Fruit fly (Drosophila melanogaster): Measurements from ENCODE around the gene CG3430.

The CG3430 gene

dm6 chr2L:6956725-6957124, at the start of gene CG3430, which contains the start of gene CG13775:
Gene CG3430 (plus strand): TSS chr2L:6957008.
Gene CG13775 (minus strand): TSS chr2L:6956950.
- no peak for TF ChIP-seq CG12942 (GFP tag; optimal IDR thresholded peaks at IDR 0.05)
- no peak for TF ChIP-seq CG2889 (GFP tag; IDR thresholded peaks at IDR 0.05)
- no peak for TF ChIP-seq Atf-2 (GFP tag; optimal IDR thresholded peaks at IDR 0.05)
- no peak for TF ChIP-seq Deaf1 (tag; optimal IDR thresholded peaks at IDR 0.05)
- no peak for TF ChIP-seq br (optimal IDR thresholded peaks at IDR 0.05)
- peak; percentile 52 for TF ChIP-seq her (GFP tag; optimal IDR thresholded peaks at IDR 0.05)
- TF ChIP-seq CG8359 (GFP tag; optimal IDR thresholded peaks at IDR 0.05; ENCODE audit: borderline replicate concordance) = no peak
- TF ChIP-seq gce (GFP tag; IDR thresholded peaks at IDR 0.05) = 0 out of 3 replicates have a peak, but pooled peaks have one; percentile 31
- TF ChIP-seq Hr51 (GFP tag; optimal IDR thresholded peaks at IDR 0.05) = peak in 1 of 2 experiments; percentile 1
- no peak for TF ChIP-seq CG7963 (GFP tag; IDR thresholded peaks at IDR 0.05; ENCODE audit: partially characterized antibody)
- TF ChIP-seq CG15479 (GFP tag; optimal IDR thresholded peaks at IDR 0.05) = peak; percentile 33
- TF ChIP-seq danr (GFP tag; IDR thresholded peaks at IDR 0.05) = no peak
- TF ChIP-seq MESR4 (GFP tag; optimal IDR thresholded peaks at IDR 0.05) = peak; percentile 49
- no peak for TF ChIP-seq Side (GFP tag; optimal IDR thresholded peaks at IDR 0.05)
- TF ChIP-seq Ravus (GFP tag; IDR thresholded peaks at IDR 0.05) = no peak
- no peak for TF ChIP-seq CG7372 (GFP tag; IDR thresholded peaks at IDR 0.05)
- TF ChIP-seq CoRest (tag; optimal IDR thresholded peaks at IDR 0.05) = peak; percentile 27
- peak; percentile 28 to 84 for TF ChIP-seq crp (GFP tag; optimal IDR thresholded peaks at IDR 0.05)
- TF ChIP-seq nom (GFP tag; optimal IDR thresholded peaks at IDR 0.05) = peak; percentile 11
- TF ChIP-seq CG2120 (GFP tag; optimal IDR thresholded peaks at IDR 0.05) = peak; percentile 59
- no peak for TF ChIP-seq Ptx1 (GFP tag; IDR thresholded peaks at IDR 0.05)
- peak; percentile 33 for TF ChIP-seq gro (GFP tag; optimal IDR thresholded peaks at IDR 0.05)
- TF ChIP-seq Xbp1 (GFP tag; optimal IDR thresholded peaks at IDR 0.05) = peak; percentile 19
- TF ChIP-seq HLH4C (GFP tag; IDR thresholded peaks at IDR 0.05; ENCODE audit: partially characterized antibody) = peak; percentile 63
- peak; percentile 39 for TF ChIP-seq CG17385 (GFP tag; optimal IDR thresholded peaks at IDR 0.05)
- peak; percentile 78 for TF ChIP-seq amos (GFP tag; IDR thresholded peaks at IDR 0.05; ENCODE audit: partially characterized antibody)
- TF ChIP-seq CG34224 (GFP tag; IDR thresholded peaks at IDR 0.05; ENCODE audit: partially characterized antibody) = peak; percentile 71
- no peak for TF ChIP-seq CG10979 (tag; optimal IDR thresholded peaks at IDR 0.05)
- TF ChIP-seq CG10267 (tag; optimal IDR thresholded peaks at IDR 0.05) = peak; percentile 14
- TF ChIP-seq tx (GFP tag; optimal IDR thresholded peaks at IDR 0.05) = no peak
- peak; percentile 28; the same call in 1 of the 2 replicates for TF ChIP-seq vvl (GFP tag; IDR thresholded peaks at IDR 0.05)
- TF ChIP-seq CG12299 (tag; optimal IDR thresholded peaks at IDR 0.05) = no peak
- TF ChIP-seq Myb (GFP tag; optimal IDR thresholded peaks at IDR 0.05) = peak; percentile 41
- no peak for TF ChIP-seq Xrp1 (GFP tag; IDR thresholded peaks at IDR 0.05)
- TF ChIP-seq Dref (GFP tag; IDR thresholded peaks at IDR 0.05) = peak; percentile 81
- TF ChIP-seq Ets97D (GFP tag; optimal IDR thresholded peaks at IDR 0.05) = peak; percentile 93
- TF ChIP-seq CG11247 (GFP tag; IDR thresholded peaks at IDR 0.05) = peak; percentile 19; the same call in 1 of the 2 replicates
- no peak for TF ChIP-seq grn (GFP tag; optimal IDR thresholded peaks at IDR 0.05)
- peak; percentile 51 for TF ChIP-seq Elba2 (GFP tag; optimal IDR thresholded peaks at IDR 0.05)
- TF ChIP-seq wek (GFP tag; optimal IDR thresholded peaks at IDR 0.05) = no peak
- TF ChIP-seq CG14710 (tag; optimal IDR thresholded peaks at IDR 0.05) = peak; percentile 43
- TF ChIP-seq CG16779 (GFP tag; IDR thresholded peaks at IDR 0.05) = no peak
- peak; percentile 2 for TF ChIP-seq CG4820 (GFP tag; optimal IDR thresholded peaks at IDR 0.05)
- TF ChIP-seq vnd (GFP tag; IDR thresholded peaks at IDR 0.05; ENCODE audit: partially characterized antibody) = peak; percentile 31; the same call in 1 of the 3 replicates
- peak; percentile 79 for TF ChIP-seq BEAF-32 (GFP tag; optimal IDR thresholded peaks at IDR 0.05)
- TF ChIP-seq CG13775 (GFP tag; optimal IDR thresholded peaks at IDR 0.05) = peak; percentile 100
- peak; percentile 65 for TF ChIP-seq hbn (GFP tag; IDR thresholded peaks at IDR 0.05; ENCODE audit: partially characterized antibody)
- peak; percentile 78 for TF ChIP-seq pzg (GFP tag; optimal IDR thresholded peaks at IDR 0.05)
- peak; percentile 30 for TF ChIP-seq CG7987 (GFP tag; optimal IDR thresholded peaks at IDR 0.05)
- TF ChIP-seq Nf-YA (GFP tag; IDR thresholded peaks at IDR 0.05) = no peak

All from whole organism, embryonic.